Worm (Caenorhabditis elegans): ENCODE measurements around the gene str-138.
A peak's percentile ranks its signal among the peaks of the same experiment; 100 is the strongest.

The str-138 gene

DNA sequence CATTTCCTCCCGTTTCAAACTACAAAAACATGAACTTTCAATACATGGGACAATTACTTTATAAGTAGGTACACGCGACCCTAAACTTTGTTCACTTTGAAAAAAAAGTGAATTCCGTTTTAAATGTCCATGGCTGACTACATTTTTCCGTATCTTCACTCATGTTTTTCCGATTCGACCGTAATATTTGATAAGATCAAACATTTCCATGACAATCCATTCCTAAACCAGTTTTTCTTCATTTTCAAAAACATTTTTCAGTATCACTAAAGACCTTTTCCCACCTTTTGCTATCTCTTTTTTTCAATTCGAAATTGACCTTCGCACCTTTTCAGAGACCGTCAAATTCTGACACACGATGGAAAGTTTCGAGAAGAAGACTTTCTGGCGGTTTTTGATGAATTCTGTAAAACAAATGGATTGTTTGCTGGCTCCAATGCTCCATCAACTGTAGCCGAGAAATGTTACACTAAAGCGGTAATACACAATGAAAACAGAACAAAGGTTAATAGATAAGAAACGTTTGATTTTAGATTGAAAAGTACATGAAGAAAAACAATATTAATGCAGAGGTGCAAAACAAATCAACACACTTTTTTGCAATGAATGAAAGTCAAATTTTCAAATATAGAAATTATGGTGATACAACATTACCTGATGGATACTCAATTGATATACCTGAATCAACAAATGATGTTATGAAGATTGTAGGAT is 30.9 kb upstream of the str-138 start (continued):
- TF ChIP-seq nhr-47 (tag; optimal IDR thresholded peaks at IDR 0.05), result no peak
- no peak for TF ChIP-seq rnt-1 (tag; optimal IDR thresholded peaks at IDR 0.05)
- peak; percentile 56 for TF ChIP-seq nhr-20 (tag; optimal IDR thresholded peaks at IDR 0.05)
- no peak for TF ChIP-seq ets-5 (GFP tag; IDR thresholded peaks at IDR 0.05)
- peak; percentile 21 for TF ChIP-seq nhr-71 (tag; optimal IDR thresholded peaks at IDR 0.05)
- peak in 5 of 6 experiments; percentile 9 to 82 (median 30) for TF ChIP-seq elt-3 (tag; optimal IDR thresholded peaks at IDR 0.05)
- no peak for TF ChIP-seq tbx-2 (tag; optimal IDR thresholded peaks at IDR 0.05)
- no peak for TF ChIP-seq alr-1 (tag; optimal IDR thresholded peaks at IDR 0.05; ENCODE audit: borderline replicate concordance)
- TF ChIP-seq pqm-1 (tag; optimal IDR thresholded peaks at IDR 0.05), result no peak
- TF ChIP-seq hlh-17 (GFP tag; optimal IDR thresholded peaks at IDR 0.05; ENCODE audit: borderline replicate concordance), result no peak

DNA sequence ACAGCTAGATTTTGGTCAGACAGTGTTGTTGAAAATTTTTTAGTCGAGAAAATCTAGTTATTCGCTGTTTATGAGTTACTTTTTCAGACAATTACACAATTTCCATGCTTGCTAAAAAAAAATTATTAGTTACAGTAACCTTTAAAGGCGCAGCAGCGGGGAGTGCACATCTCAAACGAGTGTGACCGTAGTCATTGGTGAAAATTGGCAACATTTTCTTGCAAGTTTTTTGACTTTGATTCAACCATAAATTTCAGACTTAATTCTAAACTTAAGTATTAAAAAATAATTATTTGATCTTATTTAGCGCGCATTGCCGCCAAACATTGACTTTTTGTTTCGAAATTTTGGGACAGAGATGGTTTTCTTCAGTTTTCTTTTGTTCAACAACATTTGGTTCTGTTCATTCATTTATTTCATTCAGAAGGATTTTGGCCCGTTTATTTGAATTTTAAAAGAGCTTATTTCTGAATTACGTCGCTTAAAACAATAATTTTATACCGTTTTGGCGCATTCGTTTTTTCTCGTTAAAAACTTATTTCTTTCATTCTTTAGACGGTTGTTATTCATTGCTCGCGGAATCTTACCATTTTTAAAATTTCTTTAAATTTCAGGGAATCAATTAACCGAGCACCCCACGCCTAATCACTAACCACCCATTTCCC is 29.5 kb upstream of the str-138 start, which contains the start of gene oma-2:
oma-2 (plus strand) TSS at position 615 of the 665 bp plus-strand sequence.
- no peak for TF ChIP-seq ztf-4 (tag; optimal IDR thresholded peaks at IDR 0.05)
- TF ChIP-seq lsy-2 (tag; optimal IDR thresholded peaks at IDR 0.05), result peak in 1 of 2 experiments; percentile 7

DNA sequence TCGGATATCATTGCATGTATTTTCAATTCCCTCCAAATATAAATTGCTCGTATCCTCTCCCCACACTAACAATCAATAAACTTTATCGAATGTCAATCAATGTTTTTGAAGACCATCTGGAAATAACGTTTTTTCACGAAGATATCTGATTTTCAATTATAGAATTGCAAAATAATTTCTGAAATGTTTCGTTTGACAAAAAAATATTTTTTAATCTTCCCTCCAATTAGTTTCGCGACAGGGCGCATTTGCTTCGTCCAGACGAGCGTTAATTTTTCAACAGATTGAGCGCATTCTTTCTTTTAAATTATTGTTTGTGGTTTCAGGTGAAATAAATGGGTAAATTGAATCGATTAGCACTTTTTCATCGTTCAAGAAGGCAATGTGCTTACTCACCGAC is 27.3 kb upstream of the str-138 start, which contains the start of gene vars-1:
vars-1 (plus strand) TSS at position 291 of the 400 bp plus-strand sequence.
- TF ChIP-seq vab-15 (tag; optimal IDR thresholded peaks at IDR 0.05) (no peak), irx-1 (tag; optimal IDR thresholded peaks at IDR 0.05) (peak; percentile 48), aha-1 (tag; optimal IDR thresholded peaks at IDR 0.05) (no peak), swsn-7 (tag; optimal IDR thresholded peaks at IDR 0.05) (peak; percentile 53), unc-130 (tag; optimal IDR thresholded peaks at IDR 0.05) (peak; percentile 63), aly-2 (tag; optimal IDR thresholded peaks at IDR 0.05) (peak; percentile 0), ces-1 (GFP tag; optimal IDR thresholded peaks at IDR 0.05) (no peak), nhr-77 (tag; optimal IDR thresholded peaks at IDR 0.05) (peak; percentile 51), C04F5.9 (tag; optimal IDR thresholded peaks at IDR 0.05) (no peak), nhr-20 (tag; optimal IDR thresholded peaks at IDR 0.05) (peak; percentile 71), ets-5 (GFP tag; IDR thresholded peaks at IDR 0.05) (no peak), nhr-12 (tag; optimal IDR thresholded peaks at IDR 0.05) (no peak), ceh-88 (GFP tag; IDR thresholded peaks at IDR 0.05) (no peak), hlh-4 (tag; optimal IDR thresholded peaks at IDR 0.05) (no peak), jun-1 (tag; optimal IDR thresholded peaks at IDR 0.05) (no peak), ama-1 (optimal IDR thresholded peaks at IDR 0.05) (no peak), sup-37 (GFP tag; optimal IDR thresholded peaks at IDR 0.05) (no peak), elt-2 (tag; optimal IDR thresholded peaks at IDR 0.05) (peak; percentile 10), zip-4 (GFP tag; optimal IDR thresholded peaks at IDR 0.05) (no peak), ceh-63 (GFP tag; optimal IDR thresholded peaks at IDR 0.05) (no peak), mep-1 (tag; optimal IDR thresholded peaks at IDR 0.05) (no peak), mef-2 (tag; optimal IDR thresholded peaks at IDR 0.05) (no peak), lin-15B (tag; optimal IDR thresholded peaks at IDR 0.05) (peak; percentile 40), nhr-11 (tag; optimal IDR thresholded peaks at IDR 0.05) (no peak), nhr-71 (tag; optimal IDR thresholded peaks at IDR 0.05) (peak; percentile 74), unc-98 (GFP tag; IDR thresholded peaks at IDR 0.05) (no peak), skn-1 (tag; optimal IDR thresholded peaks at IDR 0.05) (peak; percentile 57), zag-1 (tag; optimal IDR thresholded peaks at IDR 0.05) (no peak), fos-1 (tag; optimal IDR thresholded peaks at IDR 0.05) (peak; percentile 18), nhr-19 (GFP tag; conservative IDR thresholded peaks at IDR 0.05) (peak; percentile 63), hlh-17 (GFP tag; optimal IDR thresholded peaks at IDR 0.05; ENCODE audit: borderline replicate concordance) (no peak), efl-3 (GFP tag; optimal IDR thresholded peaks at IDR 0.05) (no peak), sox-4 (tag; optimal IDR thresholded peaks at IDR 0.05) (no peak), isw-1 (GFP tag; IDR thresholded peaks at IDR 0.05) (peak; percentile 23; the same call in 1 of the 2 replicates), nhr-28 (tag; optimal IDR thresholded peaks at IDR 0.05) (no peak), hpl-2 (GFP tag; optimal IDR thresholded peaks at IDR 0.05) (no peak), mab-9 (GFP tag; IDR thresholded peaks at IDR 0.05) (no peak), xbp-1 (tag; optimal IDR thresholded peaks at IDR 0.05) (peak; percentile 58), ceh-90 (tag; optimal IDR thresholded peaks at IDR 0.05) (no peak), egl-27 (tag; optimal IDR thresholded peaks at IDR 0.05) (no peak)

Data from whole organism, L1 larva.